Worm (Caenorhabditis elegans) whole organism, young adult: Measurements from ENCODE around the gene hil-1.

Experiments used
- B0035.1 ChIP-seq: sonication (generic microtip); optimal IDR thresholded peaks from 2 replicates; lab custom pipeline; 2016; ENCODE audit warnings: missing genetic modification characterization, mild to moderate bottlenecking, missing compliant biosample characterization, missing genotype, missing genetic modification reagents
- D2030.7 ChIP-seq: fragments of 200-800 bp; sonication (Bioruptor generic); IDR thresholded peaks from 2 replicates; pipeline ENCODE4 v1.3.6; 2022; ENCODE audit warnings: missing genetic modification reagents, missing genetic modification characterization, missing compliant biosample characterization
- F33H1.4 ChIP-seq: fragments of 200-800 bp; sonication (Bioruptor generic); IDR thresholded peaks from 2 replicates; pipeline ENCODE4 v1.3.6; 2022; ENCODE audit warnings: missing genetic modification reagents, missing genetic modification characterization, missing compliant biosample characterization
- F49E8.2 ChIP-seq: sonication (generic microtip); optimal IDR thresholded peaks from 3 replicates; lab custom pipeline; 2017; ENCODE audit warnings: missing genetic modification characterization, mild to moderate bottlenecking, missing compliant biosample characterization, antibody characterized with exemption, moderate library complexity; ENCODE audit not compliant: insufficient read depth
- F57C9.4 ChIP-seq: sonication (generic microtip); optimal IDR thresholded peaks from 2 replicates; lab custom pipeline; 2017; ENCODE audit warnings: mild to moderate bottlenecking, missing genetic modification characterization, missing compliant biosample characterization
- Y53G8AR.9 ChIP-seq: fragments of 200-800 bp; sonication (Bioruptor generic); conservative IDR thresholded peaks from 2 replicates; pipeline ENCODE4 v1.3.6; 2022; ENCODE audit warnings: missing genetic modification reagents, missing genetic modification characterization, missing compliant biosample characterization
- akir-1 ChIP-seq: fragments of 200-800 bp; sonication (Bioruptor generic); optimal IDR thresholded peaks from 2 replicates; lab custom pipeline; 2018; ENCODE audit warnings: mild to moderate bottlenecking, missing genetic modification characterization, moderate library complexity, missing compliant biosample characterization
- aptf-2 ChIP-seq: fragments of 200-800 bp; sonication (Bioruptor generic); conservative IDR thresholded peaks from 2 replicates; pipeline ENCODE4 v1.3.6; 2022; ENCODE audit warnings: missing genetic modification reagents, missing genetic modification characterization, missing compliant biosample characterization
- atf-7 ChIP-seq: sonication (generic microtip); optimal IDR thresholded peaks from 2 replicates; lab custom pipeline; 2017; ENCODE audit warnings: mild to moderate bottlenecking, missing genetic modification characterization, missing compliant biosample characterization
- bed-2 ChIP-seq: fragments of 200-800 bp; sonication (Bioruptor generic); IDR thresholded peaks from 2 replicates; pipeline ENCODE4 v1.3.6; 2022; ENCODE audit warnings: missing genetic modification reagents, missing genetic modification characterization, missing compliant biosample characterization
- ceh-100 ChIP-seq: fragments of 200-800 bp; sonication (Bioruptor generic); IDR thresholded peaks from 2 replicates; pipeline ENCODE4 v1.3.6; 2022; ENCODE audit warnings: missing genetic modification reagents, missing genetic modification characterization, missing compliant biosample characterization
- ceh-40 ChIP-seq: fragments of 200-800 bp; sonication (Bioruptor generic); IDR thresholded peaks from 2 replicates; pipeline ENCODE4 v1.3.6; 2022; ENCODE audit warnings: missing genetic modification characterization, missing compliant biosample characterization
- ceh-58 ChIP-seq: fragments of 200-800 bp; sonication (Bioruptor generic); IDR thresholded peaks from 2 replicates; pipeline ENCODE4 v1.3.6; 2022; ENCODE audit warnings: missing genetic modification characterization, missing compliant biosample characterization
- die-1 ChIP-seq: sonication (generic microtip); optimal IDR thresholded peaks from 2 replicates; lab custom pipeline; 2016; ENCODE audit warnings: missing genotype, mild to moderate bottlenecking, missing genetic modification characterization, missing compliant biosample characterization
- efl-1 ChIP-seq: fragments of 150-350 bp; optimal IDR thresholded peaks from 2 replicates; lab custom pipeline; 2014; ENCODE audit warnings: missing biosample characterization, missing genetic modification reagents, missing genetic modification characterization
- egl-44 ChIP-seq: fragments of 200-800 bp; sonication (Bioruptor generic); IDR thresholded peaks from 2 replicates; pipeline ENCODE4 v1.3.6; 2022; ENCODE audit warnings: missing genetic modification reagents, missing genetic modification characterization, missing compliant biosample characterization
- fkh-3 ChIP-seq: sonication (generic microtip); optimal IDR thresholded peaks from 2 replicates; lab custom pipeline; 2016; ENCODE audit warnings: mild to moderate bottlenecking, missing genetic modification characterization, missing compliant biosample characterization
- hrde-1 ChIP-seq: sonication (generic microtip); optimal IDR thresholded peaks from 2 replicates; lab custom pipeline; 2016; ENCODE audit warnings: missing genetic modification characterization, mild to moderate bottlenecking, missing compliant biosample characterization, moderate library complexity, missing genotype, missing genetic modification reagents, borderline replicate concordance
- hsf-1 ChIP-seq: fragments of 200-800 bp; sonication (Bioruptor generic); IDR thresholded peaks from 2 replicates; pipeline ENCODE4 v1.3.6; 2022; ENCODE audit warnings: missing genetic modification reagents, missing genetic modification characterization, missing compliant biosample characterization
- lag-1 ChIP-seq: fragments of 200-800 bp; sonication (Bioruptor generic); IDR thresholded peaks from 2 replicates; pipeline ENCODE4 v1.3.6; 2022; ENCODE audit warnings: missing genetic modification reagents, missing genetic modification characterization, missing compliant biosample characterization
- let-607 ChIP-seq, 2 experiments: fragments of 200-800 bp in 1 of 2; sonication (Bioruptor generic) in 1 of 2; sonication (generic microtip) in 1 of 2; optimal IDR thresholded peaks; 2 replicates each; lab custom pipeline; 2016 to 2018; ENCODE audit warnings: mild to moderate bottlenecking in 2 of 2, missing compliant biosample characterization in 2 of 2, missing genetic modification characterization in 2 of 2, moderate library complexity in 2 of 2, missing genotype in 1 of 2
- mes-4 ChIP-seq: sonication (generic microtip); optimal IDR thresholded peaks from 2 replicates; lab custom pipeline; 2016; ENCODE audit warnings: missing genotype, missing genetic modification characterization, missing compliant biosample characterization
- nfya-1 ChIP-seq: sonication (generic microtip); optimal IDR thresholded peaks from 2 replicates; lab custom pipeline; 2017; ENCODE audit warnings: antibody characterized with exemption, missing compliant biosample characterization, missing genetic modification characterization, borderline replicate concordance; ENCODE audit not compliant: insufficient read depth
- nhr-80 ChIP-seq: sonication (generic microtip); optimal IDR thresholded peaks from 2 replicates; lab custom pipeline; 2016; ENCODE audit warnings: missing genetic modification characterization, missing compliant biosample characterization
- pbrm-1 ChIP-seq: fragments of 200-800 bp; sonication (Bioruptor generic); IDR thresholded peaks from 2 replicates; pipeline ENCODE4 v1.3.6; 2022; ENCODE audit warnings: missing genetic modification reagents, missing genetic modification characterization, missing compliant biosample characterization
- pha-4 ChIP-seq: fragments of 150-350 bp; sonication (generic microtip); optimal IDR thresholded peaks from 2 replicates; lab custom pipeline; 2014; ENCODE audit warnings: missing biosample characterization, missing genetic modification reagents, missing genetic modification characterization
- rec-8 ChIP-seq, 2 experiments: sonication (generic microtip); optimal IDR thresholded peaks; 2 replicates each; lab custom pipeline; 2016; ENCODE audit warnings: mild to moderate bottlenecking in 2 of 2, missing genetic modification characterization in 2 of 2, missing genetic modification reagents in 2 of 2, missing genotype in 2 of 2, missing biosample characterization in 1 of 2, missing compliant biosample characterization in 1 of 2, moderate library complexity in 1 of 2
- snpc-1.3 ChIP-seq: sonication (generic microtip); optimal IDR thresholded peaks from 2 replicates; lab custom pipeline; 2017; ENCODE audit warnings: missing genetic modification characterization, mild to moderate bottlenecking, missing compliant biosample characterization, antibody characterized with exemption, moderate library complexity, missing genotype, missing genetic modification reagents; ENCODE audit not compliant: insufficient read depth
- xnd-1 ChIP-seq: sonication (generic microtip); optimal IDR thresholded peaks from 2 replicates; lab custom pipeline; 2016; ENCODE audit warnings: missing genotype, missing genetic modification reagents, missing genetic modification characterization, missing compliant biosample characterization
- zfh-2 ChIP-seq: fragments of 200-800 bp; sonication (Bioruptor generic); conservative IDR thresholded peaks from 2 replicates; pipeline ENCODE4 v1.3.6; 2022; ENCODE audit warnings: missing genetic modification reagents, missing genetic modification characterization, missing compliant biosample characterization
- ztf-26 ChIP-seq: sonication (generic microtip); optimal IDR thresholded peaks from 2 replicates; lab custom pipeline; 2017; ENCODE audit warnings: missing genetic modification characterization, missing compliant biosample characterization
- ztf-3 ChIP-seq: fragments of 200-800 bp; sonication (Bioruptor generic); optimal IDR thresholded peaks from 2 replicates; lab custom pipeline; 2018; ENCODE audit warnings: mild to moderate bottlenecking, missing genetic modification characterization, missing compliant biosample characterization
- ztf-6 ChIP-seq: fragments of 200-800 bp; sonication (Bioruptor generic); IDR thresholded peaks from 2 replicates; pipeline ENCODE4 v1.3.6; 2022; ENCODE audit warnings: missing genetic modification reagents, missing genetic modification characterization, missing compliant biosample characterization

The hil-1 gene

DNA sequence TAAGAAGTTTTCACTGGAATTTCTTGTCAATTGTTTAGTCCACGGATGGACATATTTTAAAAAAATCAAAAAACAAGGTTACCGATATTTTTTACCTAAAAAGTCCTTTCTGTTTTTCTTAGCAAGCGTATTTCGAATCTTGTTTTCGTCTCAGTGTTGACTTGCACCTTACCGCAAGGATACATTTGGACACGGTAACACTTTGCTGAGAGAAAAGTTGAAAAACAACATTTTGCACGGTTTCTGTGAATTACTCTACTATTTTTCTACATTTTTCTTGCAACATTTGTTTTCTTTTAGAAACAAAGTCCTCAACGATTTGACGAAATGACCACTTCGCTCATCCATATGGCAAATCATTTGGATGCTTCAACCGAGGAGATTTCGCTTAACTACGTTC is at the start of gene hil-1:
TSS of gene hil-1 (plus strand) at position 301 of the 400 bp plus-strand sequence.
- no peak for TF ChIP-seq ceh-100
- TF ChIP-seq rec-8 (tag; optimal IDR thresholded peaks at IDR 0.05; lab: Kevin White, UChicago), result no peak
- no peak for TF ChIP-seq Y53G8AR.9 (GFP tag; lab: Robert Waterston, UW)
- TF ChIP-seq fkh-3, result no peak
- TF ChIP-seq ceh-40 (GFP tag; lab: Robert Waterston, UW), result no peak
- no peak for TF ChIP-seq hrde-1
- no peak for TF ChIP-seq ztf-3 (GFP tag; lab: Kevin White, UChicago)
- TF ChIP-seq F57C9.4, result no peak
- TF ChIP-seq pha-4 (tag; lab: Kevin White, UChicago), result no peak
- TF ChIP-seq bed-2 (GFP tag; lab: Robert Waterston, UW), result no peak
- TF ChIP-seq F33H1.4 (GFP tag; lab: Robert Waterston, UW), result no peak
- TF ChIP-seq pbrm-1 (GFP tag; lab: Robert Waterston, UW), result no peak
- no peak for TF ChIP-seq mes-4 (tag; lab: Kevin White, UChicago)
- no peak for TF ChIP-seq ztf-26 (tag; lab: Kevin White, UChicago)
- TF ChIP-seq snpc-1.3, result no peak

DNA sequence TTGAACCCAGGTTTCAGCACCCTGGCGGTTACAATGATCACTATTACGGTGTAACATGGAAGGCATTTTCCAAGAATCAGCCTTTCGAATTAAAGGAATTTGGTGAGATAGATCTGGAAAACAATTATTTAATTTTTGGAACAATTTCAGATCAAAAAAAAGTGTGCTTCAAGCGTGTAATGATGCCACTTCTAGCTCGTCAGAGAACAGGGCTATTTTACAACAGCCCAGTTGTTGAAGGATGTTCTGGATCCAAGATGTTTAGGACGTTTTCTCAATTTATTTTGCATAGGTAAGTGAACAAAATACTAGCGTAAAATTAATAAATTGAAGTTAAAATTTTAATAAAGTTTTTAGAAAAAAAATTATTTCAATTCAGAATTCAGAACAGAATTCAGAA is 48.7 kb upstream of the hil-1 start:
- no peak for TF ChIP-seq ceh-58 (GFP tag; lab: Robert Waterston, UW)
- TF ChIP-seq efl-1 (GFP tag; lab: Kevin White, UChicago), result no peak
- TF ChIP-seq atf-7, result no peak

DNA sequence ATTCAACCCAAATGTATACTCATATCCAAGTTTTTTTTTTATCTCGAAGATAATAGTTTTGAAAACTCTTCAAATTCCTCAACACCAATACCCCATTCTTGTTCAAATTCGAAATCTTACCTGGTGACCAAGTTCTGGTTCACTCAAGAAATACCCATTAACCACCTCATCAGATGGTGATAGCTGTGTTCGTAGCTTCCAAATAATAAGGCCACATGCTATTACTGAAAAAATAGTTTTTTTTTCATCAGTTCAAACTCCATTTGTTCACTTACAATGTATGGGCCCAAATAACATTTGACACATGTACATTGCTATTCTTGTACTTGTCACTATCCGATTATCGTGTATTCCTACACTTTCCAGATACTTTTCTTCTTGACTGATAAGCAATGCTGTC is 42.1 kb upstream of the hil-1 start:
- TF ChIP-seq lag-1 (GFP tag; lab: Robert Waterston, UW) (no peak), B0035.1 (tag; lab: Kevin White, UChicago) (no peak), nfya-1 (tag; lab: Kevin White, UChicago) (no peak), nhr-80 (no peak), let-607 (tag; optimal IDR thresholded peaks at IDR 0.05; lab: Kevin White, UChicago) (no peak), akir-1 (GFP tag; lab: Kevin White, UChicago) (no peak)

DNA sequence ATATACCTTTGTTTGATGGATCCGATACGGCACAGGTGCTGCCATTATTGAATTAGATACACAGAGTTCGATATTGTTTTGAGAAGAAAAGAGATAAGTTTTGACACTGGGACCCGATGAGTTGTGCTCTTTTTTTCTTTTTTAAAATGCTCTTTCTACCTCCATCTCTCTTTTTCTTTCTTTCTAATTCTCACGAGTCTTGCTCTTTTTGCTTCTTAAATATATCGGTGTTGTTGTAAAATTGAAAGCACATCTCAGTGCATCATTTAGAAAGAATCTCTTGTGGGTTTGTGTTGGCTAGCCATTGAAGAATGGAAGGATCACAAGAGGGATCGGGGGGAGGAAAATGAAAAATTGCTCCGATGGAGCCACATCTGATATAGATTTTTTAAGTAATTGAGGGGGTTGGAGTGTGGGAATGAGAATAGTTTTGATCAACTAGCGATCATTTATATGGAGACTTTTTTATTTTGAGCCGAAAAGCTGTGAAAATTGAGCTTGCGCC is 40.2 kb upstream of the hil-1 start, which contains the start of gene H12D21.9:
TSS of gene H12D21.9 (minus strand) at position 148 of the 505 bp plus-strand sequence.
- TF ChIP-seq akir-1 (GFP tag; lab: Kevin White, UChicago), result no peak
- no peak for TF ChIP-seq zfh-2 (GFP tag; lab: Robert Waterston, UW)
- TF ChIP-seq D2030.7 (GFP tag; lab: Robert Waterston, UW), result no peak
- no peak for TF ChIP-seq F49E8.2 (tag; lab: Kevin White, UChicago)
- TF ChIP-seq hsf-1 (GFP tag; lab: Robert Waterston, UW), result no peak

DNA sequence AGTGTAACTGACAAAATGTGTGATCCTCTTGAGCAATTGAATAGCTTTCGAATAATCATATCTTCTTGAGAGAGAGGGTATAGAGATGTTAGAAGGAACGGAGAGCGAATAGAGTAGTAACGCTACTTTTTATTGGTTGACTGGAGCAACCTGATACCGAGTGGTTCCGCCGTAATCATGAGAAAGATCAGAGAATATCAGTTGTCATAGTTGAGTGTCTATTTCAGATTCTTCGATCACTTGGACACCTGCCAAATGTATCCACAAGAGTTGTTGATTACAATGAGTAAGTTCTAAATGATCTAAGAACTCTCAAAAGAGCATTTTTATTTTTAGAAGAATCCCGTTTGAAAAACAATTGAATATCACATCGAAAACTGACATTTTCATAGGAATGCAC is 38.8 kb upstream of the hil-1 start:
- no peak for TF ChIP-seq ztf-6 (GFP tag; lab: Robert Waterston, UW)
- TF ChIP-seq akir-1 (GFP tag; lab: Kevin White, UChicago), result no peak
- no peak for TF ChIP-seq nhr-80
- no peak for TF ChIP-seq snpc-1.3
- no peak for TF ChIP-seq die-1 (tag; lab: Kevin White, UChicago)
- TF ChIP-seq egl-44 (GFP tag; lab: Robert Waterston, UW), result no peak
- TF ChIP-seq aptf-2 (GFP tag; lab: Robert Waterston, UW), result no peak
- no peak for TF ChIP-seq xnd-1 (tag; lab: Kevin White, UChicago)
- no peak for TF ChIP-seq bed-2 (GFP tag; lab: Robert Waterston, UW)
- no peak for TF ChIP-seq lag-1 (GFP tag; lab: Robert Waterston, UW)
